Fruit fly (Drosophila melanogaster): Measurements from ENCODE around the gene Hex-t1.

DNA sequence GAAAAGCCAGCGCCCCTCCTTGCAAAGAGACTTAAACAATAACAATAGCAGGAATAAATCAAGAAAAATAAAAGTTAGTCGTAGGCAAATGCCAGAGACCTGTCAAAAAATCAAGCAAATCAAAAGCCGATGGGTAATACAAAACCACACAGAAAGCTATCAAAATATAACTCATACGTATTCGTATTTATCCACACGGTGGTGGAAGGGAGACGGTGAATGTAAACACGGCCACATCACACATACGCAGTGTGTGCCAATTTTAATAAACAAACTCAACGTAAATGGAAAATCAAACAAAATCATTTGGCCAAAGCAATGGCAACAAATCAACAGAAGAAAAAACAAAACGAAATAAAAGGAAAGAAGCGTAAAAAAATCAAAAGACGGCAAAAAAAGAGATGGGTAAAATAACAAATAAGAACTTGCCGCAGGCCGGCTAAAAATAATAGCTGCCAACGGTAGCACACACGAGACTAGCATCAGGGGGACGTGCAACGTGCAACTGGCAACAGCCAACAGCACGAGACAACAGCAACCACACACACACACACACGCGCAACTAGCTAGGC lies 6.2 kb upstream of the Hex-t1 start:
- TF ChIP-seq nmo (GFP tag; optimal IDR thresholded peaks at IDR 0.05), result no peak
- no peak for TF ChIP-seq BEAF-32 (GFP tag; optimal IDR thresholded peaks at IDR 0.05)
- TF ChIP-seq CG17612 (GFP tag; IDR thresholded peaks at IDR 0.05), result no peak
- TF ChIP-seq CG1529 (GFP tag; optimal IDR thresholded peaks at IDR 0.05), result no peak
- TF ChIP-seq twi (tag; optimal IDR thresholded peaks at IDR 0.05), result no peak
- TF ChIP-seq NfI (GFP tag; optimal IDR thresholded peaks at IDR 0.05), result no peak
- no peak for TF ChIP-seq MBD-R2 (GFP tag; IDR thresholded peaks at IDR 0.05)
- no peak for TF ChIP-seq Med (GFP tag)
- TF ChIP-seq CG4424 (GFP tag; optimal IDR thresholded peaks at IDR 0.05), result no peak

Measured in whole organism, embryonic.